Worm (Caenorhabditis elegans): ENCODE results near the gene srx-14.

srx-14 gene

DNA sequence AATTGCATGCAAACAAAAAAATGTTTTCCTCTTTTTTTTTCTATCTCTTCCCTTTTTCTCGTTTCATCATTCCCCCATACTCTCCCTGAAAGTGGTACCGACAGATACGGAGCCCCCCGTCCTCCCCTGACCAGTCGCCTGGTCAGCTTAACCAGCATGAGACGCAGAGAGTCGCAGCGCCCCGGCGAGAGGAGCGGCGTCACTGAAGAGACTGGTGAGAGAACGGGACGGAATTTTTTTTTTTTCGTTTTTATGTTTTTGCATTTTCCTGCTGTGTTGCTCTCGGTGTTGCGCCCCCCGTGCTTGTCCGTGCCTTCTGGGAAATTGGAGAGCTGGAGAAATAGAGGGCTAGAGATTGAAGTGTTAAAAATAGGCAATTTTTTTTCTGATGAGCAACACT is 43.2 kb downstream of the srx-14 start (continued):
- TF ChIP-seq tbx-7 (tag; optimal IDR thresholded peaks at IDR 0.05) (no peak), unc-55 (GFP tag; optimal IDR thresholded peaks at IDR 0.05) (no peak), syd-9 (tag; optimal IDR thresholded peaks at IDR 0.05) (no peak), sdc-2 (tag; optimal IDR thresholded peaks at IDR 0.05) (no peak), sox-4 (tag; optimal IDR thresholded peaks at IDR 0.05) (no peak)

DNA sequence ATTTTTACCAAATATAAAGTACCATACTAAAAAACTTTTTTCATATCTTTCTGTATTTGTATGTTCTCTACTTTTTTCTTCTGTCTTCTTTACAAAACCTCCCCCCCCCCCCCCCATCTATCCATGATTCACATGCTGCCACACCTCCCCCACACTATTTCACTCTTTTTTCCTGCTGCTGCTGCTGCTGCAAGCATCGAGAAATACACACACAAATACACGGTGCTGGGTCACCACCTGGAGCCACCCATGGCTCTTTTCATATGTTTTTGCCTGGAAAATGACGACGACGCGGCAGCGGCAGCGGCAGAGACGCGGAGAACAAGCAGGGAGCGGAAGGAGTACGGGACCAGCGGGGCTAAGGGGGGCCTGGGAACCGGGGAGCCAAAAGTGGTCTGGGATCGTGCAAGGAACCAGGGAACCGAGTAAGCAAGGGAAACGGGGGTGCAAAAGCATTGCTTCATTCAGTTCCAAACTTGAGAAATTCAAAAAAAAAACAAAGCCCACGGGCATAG is 44.8 kb downstream of the srx-14 start:
- TF ChIP-seq dve-1 (tag; optimal IDR thresholded peaks at IDR 0.05) (no peak), T23F11.4 (GFP tag; optimal IDR thresholded peaks at IDR 0.05) (no peak), ceh-9 (tag; optimal IDR thresholded peaks at IDR 0.05) (no peak), sdc-2 (tag; optimal IDR thresholded peaks at IDR 0.05) (no peak), K02D7.2 (tag; optimal IDR thresholded peaks at IDR 0.05) (no peak), ceh-22 (tag; optimal IDR thresholded peaks at IDR 0.05) (no peak), tbx-2 (tag; optimal IDR thresholded peaks at IDR 0.05) (no peak), ceh-2 (tag; optimal IDR thresholded peaks at IDR 0.05) (no peak), tbx-7 (tag; optimal IDR thresholded peaks at IDR 0.05) (no peak), ztf-16 (tag; optimal IDR thresholded peaks at IDR 0.05) (no peak), K09A11.1 (tag; optimal IDR thresholded peaks at IDR 0.05; ENCODE audit: insufficient read depth) (no peak), hlh-13 (GFP tag; optimal IDR thresholded peaks at IDR 0.05) (no peak), fax-1 (tag; optimal IDR thresholded peaks at IDR 0.05) (no peak), ahr-1 (tag; optimal IDR thresholded peaks at IDR 0.05) (no peak), ceh-48 (tag; optimal IDR thresholded peaks at IDR 0.05) (no peak), unc-55 (GFP tag; optimal IDR thresholded peaks at IDR 0.05) (no peak), rnt-1 (tag; optimal IDR thresholded peaks at IDR 0.05) (no peak), pat-9 (tag; optimal IDR thresholded peaks at IDR 0.05) (no peak), pqm-1 (tag; optimal IDR thresholded peaks at IDR 0.05) (no peak), elt-4 (tag; optimal IDR thresholded peaks at IDR 0.05) (no peak)

DNA sequence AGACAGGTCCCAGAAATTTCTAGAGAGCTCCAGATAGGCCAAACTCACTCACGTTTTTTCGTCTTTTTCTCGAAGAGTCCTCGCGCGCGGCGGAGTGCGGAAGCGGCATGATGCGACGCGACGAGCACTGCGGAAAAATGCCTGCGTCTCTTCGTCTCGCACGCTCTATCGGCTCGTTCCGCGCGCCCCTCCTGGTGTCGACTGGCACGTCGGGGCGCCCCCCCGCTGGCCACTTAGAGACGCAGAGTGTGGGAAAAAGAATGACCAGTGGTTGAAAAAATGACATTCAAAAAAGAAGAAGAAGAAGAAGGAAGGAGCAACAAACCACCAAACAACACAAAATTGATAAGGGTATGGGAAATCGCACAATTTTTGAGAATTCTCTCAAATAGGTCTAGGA is 46.1 kb downstream of the srx-14 start, which contains the start of gene znf-782:
Gene znf-782 (minus strand): TSS at position 96 of the 400 bp plus-strand sequence.
- TF ChIP-seq ceh-14 (tag; optimal IDR thresholded peaks at IDR 0.05) = peak; percentile 32
- no peak for TF ChIP-seq ceh-6 (GFP tag; optimal IDR thresholded peaks at IDR 0.05)
- no peak for TF ChIP-seq hlh-13 (GFP tag; optimal IDR thresholded peaks at IDR 0.05)
- TF ChIP-seq ceh-31 (tag; optimal IDR thresholded peaks at IDR 0.05) = peak; percentile 43
- peak; percentile 68 for TF ChIP-seq F13H6.1 (tag; optimal IDR thresholded peaks at IDR 0.05)
- TF ChIP-seq ceh-19 (GFP tag; optimal IDR thresholded peaks at IDR 0.05) = peak; percentile 39
- peak; percentile 20 for TF ChIP-seq rnt-1 (tag; optimal IDR thresholded peaks at IDR 0.05)
- TF ChIP-seq mec-3 (tag; optimal IDR thresholded peaks at IDR 0.05; ENCODE audit: borderline replicate concordance) = no peak
- TF ChIP-seq dve-1 (tag; optimal IDR thresholded peaks at IDR 0.05) = no peak
- no peak for TF ChIP-seq fax-1 (tag; optimal IDR thresholded peaks at IDR 0.05)
- peak; percentile 51 for TF ChIP-seq ets-4 (tag; optimal IDR thresholded peaks at IDR 0.05)
- TF ChIP-seq ceh-34 (tag; optimal IDR thresholded peaks at IDR 0.05) = peak; percentile 75
- no peak for TF ChIP-seq ceh-18 (tag; optimal IDR thresholded peaks at IDR 0.05)
- peak; percentile 2 for TF ChIP-seq sdc-2 (tag; optimal IDR thresholded peaks at IDR 0.05)
- TF ChIP-seq ttx-3 (tag; optimal IDR thresholded peaks at IDR 0.05) = no peak
- no peak for TF ChIP-seq eyg-1 (tag; optimal IDR thresholded peaks at IDR 0.05)
- TF ChIP-seq ceh-2 (tag; optimal IDR thresholded peaks at IDR 0.05) = peak; percentile 35
- TF ChIP-seq tbx-7 (tag; optimal IDR thresholded peaks at IDR 0.05) = no peak
- peak; percentile 20 for TF ChIP-seq unc-42 (tag; optimal IDR thresholded peaks at IDR 0.05)
- no peak for TF ChIP-seq Y22D7AL.16 (tag; optimal IDR thresholded peaks at IDR 0.05)
- TF ChIP-seq hlh-30 (tag; optimal IDR thresholded peaks at IDR 0.05; ENCODE audit: insufficient read depth) = no peak
- no peak for TF ChIP-seq unc-55 (GFP tag; optimal IDR thresholded peaks at IDR 0.05)
- TF ChIP-seq C08G9.2 (tag; optimal IDR thresholded peaks at IDR 0.05) = peak; percentile 50
- TF ChIP-seq pax-1 (tag; optimal IDR thresholded peaks at IDR 0.05) = no peak
- TF ChIP-seq elt-4 (tag; optimal IDR thresholded peaks at IDR 0.05) = no peak
- TF ChIP-seq ceh-9 (tag; optimal IDR thresholded peaks at IDR 0.05) = no peak
- TF ChIP-seq ref-2 (tag; optimal IDR thresholded peaks at IDR 0.05) = peak; percentile 44
- TF ChIP-seq K09A11.1 (tag; optimal IDR thresholded peaks at IDR 0.05; ENCODE audit: insufficient read depth) = no peak
- TF ChIP-seq tbx-2 (tag; optimal IDR thresholded peaks at IDR 0.05) = peak; percentile 41

All from whole organism, late embryonic.